Worm (Caenorhabditis elegans): ENCODE results near the gene ZK856.7.

DNA sequence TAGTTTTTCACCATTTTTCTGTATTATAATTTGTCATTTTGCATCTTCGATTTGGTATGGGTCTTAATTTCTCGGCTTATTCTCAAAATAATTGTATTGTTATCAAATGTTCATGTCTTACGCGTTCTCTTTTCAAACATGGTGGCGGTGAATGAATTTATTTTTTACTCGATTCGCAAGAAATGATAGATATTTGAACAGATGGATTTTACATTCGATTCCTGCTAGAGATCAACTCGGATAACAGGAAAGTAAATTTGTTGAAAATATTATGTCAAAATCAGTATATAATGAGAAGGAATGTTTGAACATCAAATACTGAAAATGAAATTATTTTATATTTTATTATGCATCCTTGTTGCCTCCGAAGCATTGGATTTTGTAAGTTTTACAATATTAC is 18.9 kb upstream of the ZK856.7 start, which contains the start of gene ZK856.4:
- TF ChIP-seq hlh-26 (GFP tag; conservative IDR thresholded peaks at IDR 0.05), result no peak
- TF ChIP-seq pha-4 (tag; optimal IDR thresholded peaks at IDR 0.05), result no peak
- no peak for TF ChIP-seq lin-40 (tag; optimal IDR thresholded peaks at IDR 0.05)
- no peak for TF ChIP-seq madf-10 (tag; optimal IDR thresholded peaks at IDR 0.05)
- TF ChIP-seq hrde-1 (tag; optimal IDR thresholded peaks at IDR 0.05; ENCODE audit: borderline replicate concordance), result no peak
- TF ChIP-seq ets-4 (GFP tag; optimal IDR thresholded peaks at IDR 0.05), result no peak
- TF ChIP-seq nhr-80 (tag; optimal IDR thresholded peaks at IDR 0.05), result no peak
- TF ChIP-seq him-1 (tag; optimal IDR thresholded peaks at IDR 0.05), result no peak
- TF ChIP-seq repo-1 (tag; optimal IDR thresholded peaks at IDR 0.05), result no peak
- TF ChIP-seq mel-28 (tag; optimal IDR thresholded peaks at IDR 0.05; ENCODE audit: borderline replicate concordance), result no peak
- TF ChIP-seq F49E8.2 (tag; optimal IDR thresholded peaks at IDR 0.05; ENCODE audit: insufficient read depth), result no peak
- TF ChIP-seq bed-1 (GFP tag; IDR thresholded peaks at IDR 0.05), result no peak
